Worm (Caenorhabditis elegans) whole organism, L4/young adult: ENCODE measurements around the gene F54D5.9.

Experiments
- dao-5 ChIP-seq: sonication (generic microtip); optimal IDR thresholded peaks from 2 replicates; lab custom pipeline; 2016; ENCODE audit warnings: missing genotype, missing genetic modification characterization, moderate library complexity, missing compliant biosample characterization
- him-1 ChIP-seq: sonication (generic microtip); optimal IDR thresholded peaks from 2 replicates; lab custom pipeline; 2016; ENCODE audit warnings: missing genotype, missing genetic modification reagents, missing genetic modification characterization, missing compliant biosample characterization

ce11 chrII:11496767-11497166 lies 47.9 kb downstream of the F54D5.9 start, which contains the start of gene emc-5:
- TF ChIP-seq dao-5 (no peak), him-1 (tag; lab: Kevin White, UChicago) (no peak)
